Worm (Caenorhabditis elegans) whole organism, L4 larva: ENCODE measurements around the gene T01G6.1.
A peak's percentile ranks its signal among the peaks of the same experiment; 100 is the strongest.

Experiments
- D1046.2 ChIP-seq: fragments of 200-800 bp; sonication (Bioruptor generic); IDR thresholded peaks from 2 replicates; pipeline ENCODE4 v1.3.6; 2022; ENCODE audit warnings: missing genetic modification characterization, missing compliant biosample characterization
- F37D6.2 ChIP-seq: sonication (generic microtip); optimal IDR thresholded peaks from 2 replicates; lab custom pipeline; 2016; ENCODE audit warnings: mild to moderate bottlenecking, missing genetic modification characterization, missing compliant biosample characterization
- R02D3.7 ChIP-seq: fragments of 150-350 bp; sonication (generic microtip); optimal IDR thresholded peaks from 3 replicates; lab custom pipeline; 2014; ENCODE audit warnings: missing biosample characterization, missing genetic modification characterization
- Y105C5A.15 ChIP-seq: fragments of 200-800 bp; sonication (Bioruptor generic); IDR thresholded peaks from 2 replicates; pipeline ENCODE4 v1.3.6; 2022; ENCODE audit warnings: missing genetic modification characterization, missing compliant biosample characterization
- Y48G9A.11 ChIP-seq: fragments of 200-800 bp; sonication (Bioruptor generic); IDR thresholded peaks from 2 replicates; pipeline ENCODE4 v1.3.6; 2022; ENCODE audit warnings: missing genetic modification reagents, missing genetic modification characterization, missing compliant biosample characterization
- ZK337.2 ChIP-seq: fragments of 200-800 bp; sonication (Bioruptor generic); IDR thresholded peaks from 2 replicates; pipeline ENCODE4 v1.3.6; 2022; ENCODE audit warnings: missing genetic modification reagents, missing genetic modification characterization, missing compliant biosample characterization
- aha-1 ChIP-seq: fragments of 150-350 bp; peaks from one replicate; lab custom pipeline; 2014; ENCODE audit warnings: missing biosample characterization, missing genetic modification characterization
- attf-4 ChIP-seq: sonication (generic microtip); optimal IDR thresholded peaks from 3 replicates; lab custom pipeline; 2017; ENCODE audit warnings: missing biosample characterization, missing genetic modification characterization
- ceh-32 ChIP-seq: sonication (generic microtip); optimal IDR thresholded peaks from 2 replicates; lab custom pipeline; 2016; ENCODE audit warnings: mild to moderate bottlenecking, missing genetic modification characterization, missing compliant biosample characterization; ENCODE audit not compliant: poor library complexity
- ceh-44 ChIP-seq: fragments of 200-800 bp; sonication (Bioruptor generic); IDR thresholded peaks from 2 replicates; pipeline ENCODE4 v1.3.6; 2022; ENCODE audit warnings: missing genetic modification reagents, missing genetic modification characterization, missing compliant biosample characterization
- cey-2 ChIP-seq: sonication (generic microtip); optimal IDR thresholded peaks from 3 replicates; lab custom pipeline; 2017; ENCODE audit warnings: missing genetic modification characterization, mild to moderate bottlenecking, missing compliant biosample characterization, antibody characterized with exemption, borderline replicate concordance; ENCODE audit not compliant: insufficient read depth
- daf-12 ChIP-seq: fragments of 150-350 bp; optimal IDR thresholded peaks from 2 replicates; lab custom pipeline; 2014; ENCODE audit warnings: missing biosample characterization, missing genetic modification reagents, missing genetic modification characterization
- daf-16 ChIP-seq, 3 experiments: sonication (generic microtip); optimal IDR thresholded peaks; 2 replicates each; lab custom pipeline; 2016 to 2017; ENCODE audit warnings: missing genetic modification characterization in 3 of 3, missing genetic modification reagents in 3 of 3, mild to moderate bottlenecking in 2 of 3, missing compliant biosample characterization in 2 of 3, missing biosample characterization in 1 of 3, moderate library complexity in 1 of 3
- daf-19 ChIP-seq: fragments of 200-800 bp; sonication (Bioruptor generic); conservative IDR thresholded peaks from 2 replicates; pipeline ENCODE4 v1.3.6; 2022; ENCODE audit warnings: missing genetic modification characterization, missing compliant biosample characterization
- daf-8 ChIP-seq: fragments of 200-800 bp; sonication (Bioruptor generic); IDR thresholded peaks from 2 replicates; pipeline ENCODE4 v1.3.6; 2022; ENCODE audit warnings: missing genetic modification characterization, missing compliant biosample characterization
- dmd-6 ChIP-seq: fragments of 200-800 bp; sonication (Bioruptor generic); IDR thresholded peaks from 2 replicates; pipeline ENCODE4 v1.3.6; 2022; ENCODE audit warnings: missing genetic modification reagents, missing genetic modification characterization, missing compliant biosample characterization
- egl-43 ChIP-seq: fragments of 200-800 bp; sonication (Bioruptor generic); IDR thresholded peaks from 2 replicates; pipeline ENCODE4 v1.3.6; 2022; ENCODE audit warnings: missing genetic modification reagents, missing genetic modification characterization, missing compliant biosample characterization
- fkh-10 ChIP-seq: fragments of 150-350 bp; optimal IDR thresholded peaks from 2 replicates; lab custom pipeline; 2014; ENCODE audit warnings: missing biosample characterization, missing genetic modification reagents, missing genetic modification characterization
- gei-8 ChIP-seq: fragments of 200-800 bp; sonication (Bioruptor generic); optimal IDR thresholded peaks from 2 replicates; lab custom pipeline; 2018; ENCODE audit warnings: mild to moderate bottlenecking, missing genetic modification characterization, missing compliant biosample characterization
- hif-1 ChIP-seq, 2 experiments: sonication (generic microtip); optimal IDR thresholded peaks; 2 replicates each; lab custom pipeline; 2016 to 2017; ENCODE audit warnings: missing compliant biosample characterization in 2 of 2, missing genetic modification characterization in 2 of 2, missing genetic modification reagents in 2 of 2, missing genotype in 2 of 2, mild to moderate bottlenecking in 1 of 2
- jun-1 ChIP-seq: fragments of 150-350 bp; optimal IDR thresholded peaks from 2 replicates; lab custom pipeline; 2014; ENCODE audit warnings: missing biosample characterization, missing genetic modification reagents, missing genetic modification characterization
- lim-7 ChIP-seq: fragments of 200-800 bp; sonication (Bioruptor generic); IDR thresholded peaks from 2 replicates; pipeline ENCODE4 v1.3.6; 2022; ENCODE audit warnings: missing genetic modification characterization, missing compliant biosample characterization
- lin-39 ChIP-seq: fragments of 150-350 bp; optimal IDR thresholded peaks from 2 replicates; lab custom pipeline; 2014; ENCODE audit warnings: missing biosample characterization, missing genetic modification reagents, missing genetic modification characterization
- lir-3 ChIP-seq: sonication (generic microtip); optimal IDR thresholded peaks from 2 replicates; lab custom pipeline; 2016; ENCODE audit warnings: mild to moderate bottlenecking, missing genetic modification characterization, missing compliant biosample characterization
- lsy-2 ChIP-seq, 2 experiments: fragments of 150-350 bp in 1 of 2; sonication (generic microtip) in 1 of 2; optimal IDR thresholded peaks; 2 replicates each; lab custom pipeline; 2014 to 2017; ENCODE audit warnings: missing biosample characterization in 2 of 2, missing genetic modification characterization in 2 of 2
- mxl-2 ChIP-seq: fragments of 200-800 bp; sonication (Bioruptor generic); conservative IDR thresholded peaks from 2 replicates; pipeline ENCODE4 v1.3.6; 2022; ENCODE audit warnings: missing genetic modification reagents, missing genetic modification characterization, missing compliant biosample characterization
- nhr-10 ChIP-seq: fragments of 150-350 bp; optimal IDR thresholded peaks from 2 replicates; lab custom pipeline; 2014; ENCODE audit warnings: missing biosample characterization, missing genetic modification characterization
- nhr-11 ChIP-seq: fragments of 150-350 bp; optimal IDR thresholded peaks from 2 replicates; lab custom pipeline; 2014; ENCODE audit warnings: missing biosample characterization, missing genetic modification characterization
- nhr-28 ChIP-seq: fragments of 150-350 bp; optimal IDR thresholded peaks from 2 replicates; lab custom pipeline; 2014; ENCODE audit warnings: missing biosample characterization, missing genetic modification characterization
- nhr-42 ChIP-seq: fragments of 200-800 bp; sonication (Bioruptor generic); IDR thresholded peaks from 2 replicates; pipeline ENCODE4 v1.3.6; 2022; ENCODE audit warnings: missing genetic modification characterization, missing compliant biosample characterization
- nhr-6 ChIP-seq: fragments of 150-350 bp; optimal IDR thresholded peaks from 2 replicates; lab custom pipeline; 2014; ENCODE audit warnings: missing biosample characterization, missing genetic modification characterization
- nhr-77 ChIP-seq: fragments of 150-350 bp; optimal IDR thresholded peaks from 2 replicates; lab custom pipeline; 2014; ENCODE audit warnings: missing biosample characterization, missing genetic modification characterization
- php-3 ChIP-seq: fragments of 200-800 bp; sonication (Bioruptor generic); IDR thresholded peaks from 2 replicates; pipeline ENCODE4 v1.3.6; 2022; ENCODE audit warnings: missing genetic modification reagents, missing genetic modification characterization, missing compliant biosample characterization
- pqm-1 ChIP-seq: sonication (generic microtip); optimal IDR thresholded peaks from 2 replicates; lab custom pipeline; 2017; ENCODE audit warnings: missing biosample characterization, missing genetic modification characterization
- saeg-2 ChIP-seq: fragments of 200-800 bp; sonication (Bioruptor generic); IDR thresholded peaks from 2 replicates; pipeline ENCODE4 v1.3.6; 2022; ENCODE audit warnings: missing genetic modification reagents, missing genetic modification characterization, missing compliant biosample characterization
- set-16 ChIP-seq: fragments of 200-800 bp; sonication (Bioruptor generic); IDR thresholded peaks from 2 replicates; pipeline ENCODE4 v1.3.6; 2022; ENCODE audit warnings: missing genetic modification reagents, missing genetic modification characterization, missing compliant biosample characterization
- snpc-1.2 ChIP-seq: fragments of 200-800 bp; sonication (Bioruptor generic); IDR thresholded peaks from 2 replicates; pipeline ENCODE4 v1.3.6; 2022; ENCODE audit warnings: missing genetic modification reagents, missing genetic modification characterization, missing compliant biosample characterization
- spr-3 ChIP-seq: fragments of 200-800 bp; sonication (Bioruptor generic); optimal IDR thresholded peaks from 2 replicates; lab custom pipeline; 2018; ENCODE audit warnings: mild to moderate bottlenecking, missing genetic modification characterization, missing compliant biosample characterization
- tag-97 ChIP-seq: fragments of 200-800 bp; sonication (Bioruptor generic); IDR thresholded peaks from 2 replicates; pipeline ENCODE4 v1.3.6; 2022; ENCODE audit warnings: missing genetic modification characterization, missing compliant biosample characterization
- zag-1 ChIP-seq: fragments of 150-350 bp; optimal IDR thresholded peaks from 2 replicates; lab custom pipeline; 2014; ENCODE audit warnings: missing biosample characterization, missing genetic modification characterization
- zfp-3 ChIP-seq: fragments of 200-800 bp; sonication (Bioruptor generic); conservative IDR thresholded peaks from 2 replicates; pipeline ENCODE4 v1.3.6; 2022; ENCODE audit warnings: missing genetic modification reagents, missing genetic modification characterization, missing compliant biosample characterization
- zip-11 ChIP-seq: fragments of 200-800 bp; sonication (Bioruptor generic); IDR thresholded peaks from 2 replicates; pipeline ENCODE4 v1.3.6; 2022; ENCODE audit warnings: missing genetic modification characterization, missing compliant biosample characterization
- zip-2 ChIP-seq: fragments of 150-350 bp; optimal IDR thresholded peaks from 2 replicates; lab custom pipeline; 2014; ENCODE audit warnings: missing biosample characterization, missing genetic modification characterization

Gene T01G6.1

DNA sequence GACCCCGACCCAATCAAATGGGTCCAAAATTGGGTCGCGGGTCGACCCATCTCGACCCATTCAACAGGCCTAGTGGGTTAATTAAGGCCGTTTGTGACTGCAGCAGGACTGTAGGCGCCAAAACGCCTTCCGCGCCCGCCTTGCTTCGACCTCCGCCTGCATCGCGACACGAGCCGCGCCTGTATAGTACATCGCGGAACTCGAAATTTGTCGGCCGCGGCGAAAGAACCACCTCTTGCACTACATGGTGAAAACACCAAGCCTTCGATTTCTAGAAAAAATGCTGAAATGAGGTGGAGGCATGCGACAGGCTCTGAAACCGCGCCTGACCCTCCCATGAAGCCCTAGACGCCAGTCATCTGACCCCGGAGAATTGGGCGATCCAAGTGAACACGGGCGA, 9.5 kb upstream of the T01G6.1 start:
- TF ChIP-seq Y105C5A.15 (GFP tag; lab: Robert Waterston, UW) (no peak), aha-1 (tag; lab: Kevin White, UChicago) (peak; percentile 11), nhr-10 (tag; lab: Kevin White, UChicago) (no peak), lim-7 (GFP tag; lab: Robert Waterston, UW) (0 out of 2 replicates have a peak, but pooled peaks have one; percentile 3), F37D6.2 (tag; lab: Kevin White, UChicago) (no peak), ZK337.2 (GFP tag; lab: Robert Waterston, UW) (no peak), gei-8 (GFP tag; lab: Kevin White, UChicago) (no peak), ceh-32 (tag; lab: Kevin White, UChicago) (no peak), php-3 (GFP tag; lab: Robert Waterston, UW) (no peak), daf-19 (no peak), lsy-2 (tag; optimal IDR thresholded peaks at IDR 0.05; lab: Kevin White, UChicago) (no peak), zip-2 (tag; lab: Kevin White, UChicago) (no peak), spr-3 (no peak), egl-43 (GFP tag; lab: Robert Waterston, UW) (0 out of 2 replicates have a peak, but pooled peaks have one; percentile 63), lir-3 (tag; lab: Kevin White, UChicago) (no peak), daf-12 (tag; lab: Kevin White, UChicago) (no peak), hif-1 (tag; optimal IDR thresholded peaks at IDR 0.05; lab: Kevin White, UChicago) (no peak), fkh-10 (GFP tag; lab: Kevin White, UChicago) (no peak), Y48G9A.11 (GFP tag; lab: Robert Waterston, UW) (no peak), D1046.2 (GFP tag; lab: Robert Waterston, UW) (no peak), set-16 (GFP tag; lab: Robert Waterston, UW) (peak; percentile 64), cey-2 (tag; lab: Kevin White, UChicago) (no peak), mxl-2 (GFP tag; lab: Robert Waterston, UW) (no peak), pqm-1 (tag; lab: Kevin White, UChicago) (no peak)

DNA sequence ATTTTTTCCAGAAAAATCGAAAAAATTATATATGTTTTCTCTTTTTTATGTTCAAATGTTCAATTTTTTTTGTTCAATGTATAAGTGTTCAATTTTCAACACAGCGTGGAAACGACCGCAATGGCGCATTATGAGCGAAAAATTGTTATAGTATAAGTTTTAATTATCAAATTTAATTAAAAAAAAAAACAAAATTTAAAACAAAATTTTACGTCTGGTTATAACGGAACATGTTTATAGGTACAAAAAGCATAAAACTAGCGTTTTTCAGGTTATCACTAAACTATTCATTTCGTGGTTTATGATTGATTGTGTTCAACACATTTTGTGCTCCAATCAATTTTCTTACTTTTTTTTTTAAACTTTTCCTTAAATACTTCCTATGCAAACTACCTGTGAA, 8.2 kb upstream of the T01G6.1 start, which contains the start of gene nhr-106:
nhr-106 (plus strand) TSS at position 301 of the 400 bp plus-strand sequence.
- no peak for TF ChIP-seq daf-16 (GFP tag; optimal IDR thresholded peaks at IDR 0.05; lab: Kevin White, UChicago)
- TF ChIP-seq daf-16 (tag; optimal IDR thresholded peaks at IDR 0.05; lab: Kevin White, UChicago), result peak; percentile 26
- no peak for TF ChIP-seq tag-97 (GFP tag; lab: Robert Waterston, UW)
- TF ChIP-seq nhr-10 (tag; lab: Kevin White, UChicago), result no peak
- TF ChIP-seq nhr-77 (tag; lab: Kevin White, UChicago), result no peak
- no peak for TF ChIP-seq daf-8 (GFP tag; lab: Robert Waterston, UW)
- no peak for TF ChIP-seq ceh-44 (GFP tag; lab: Robert Waterston, UW)
- peak; percentile 78 for TF ChIP-seq nhr-28
- TF ChIP-seq dmd-6 (GFP tag; lab: Robert Waterston, UW), result peak; percentile 48; the same call in 1 of the 2 replicates
- TF ChIP-seq pqm-1 (tag; lab: Kevin White, UChicago), result peak; percentile 20

DNA sequence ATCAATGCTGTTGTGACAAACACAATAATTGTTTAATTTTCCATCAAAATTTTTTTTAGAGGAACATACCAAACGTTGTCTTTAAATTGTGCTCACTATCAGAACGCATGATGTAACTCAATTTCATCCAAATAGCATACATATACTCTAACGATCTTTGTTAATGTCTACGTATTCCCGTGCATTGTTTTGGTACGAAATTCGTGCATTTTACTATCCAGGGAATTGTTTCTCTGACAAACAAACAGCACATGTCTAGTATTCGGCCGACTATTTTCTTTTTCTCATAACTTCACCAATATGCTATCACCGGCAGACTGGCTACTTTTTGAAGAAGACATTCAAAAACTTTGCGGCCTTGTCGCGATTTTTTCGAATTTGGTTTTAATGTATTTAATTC, 6.1 kb upstream of the T01G6.1 start, which contains the start of gene str-196:
str-196 (plus strand) TSS at position 301 of the 400 bp plus-strand sequence.
- TF ChIP-seq zfp-3 (GFP tag; lab: Robert Waterston, UW), result no peak
- no peak for TF ChIP-seq zip-11 (GFP tag; lab: Robert Waterston, UW)
- no peak for TF ChIP-seq daf-12 (tag; lab: Kevin White, UChicago)
- no peak for TF ChIP-seq nhr-6 (tag; lab: Kevin White, UChicago)
- TF ChIP-seq zag-1, result no peak
- TF ChIP-seq attf-4 (tag; lab: Kevin White, UChicago), result no peak
- no peak for TF ChIP-seq Y48G9A.11 (GFP tag; lab: Robert Waterston, UW)
- no peak for TF ChIP-seq snpc-1.2 (GFP tag; lab: Robert Waterston, UW)
- no peak for TF ChIP-seq lin-39 (tag; lab: Kevin White, UChicago)
- TF ChIP-seq ZK337.2 (GFP tag; lab: Robert Waterston, UW), result no peak
- TF ChIP-seq Y105C5A.15 (GFP tag; lab: Robert Waterston, UW), result no peak
- no peak for TF ChIP-seq tag-97 (GFP tag; lab: Robert Waterston, UW)
- no peak for TF ChIP-seq jun-1 (tag; lab: Kevin White, UChicago)
- TF ChIP-seq R02D3.7, result no peak
- no peak for TF ChIP-seq aha-1 (tag; lab: Kevin White, UChicago)
- no peak for TF ChIP-seq nhr-10 (tag; lab: Kevin White, UChicago)
- no peak for TF ChIP-seq saeg-2 (GFP tag; lab: Robert Waterston, UW)
- TF ChIP-seq nhr-42, result no peak
- no peak for TF ChIP-seq hif-1 (tag; optimal IDR thresholded peaks at IDR 0.05; lab: Kevin White, UChicago)
- TF ChIP-seq nhr-11 (tag; lab: Kevin White, UChicago), result no peak
